Worm (Caenorhabditis elegans) whole organism, L4 larva: ENCODE results near the gene fbxb-6.

Experiments
- Y48G9A.11 ChIP-seq: fragments of 200-800 bp; sonication (Bioruptor generic); IDR thresholded peaks from 2 replicates; pipeline ENCODE4 v1.3.6; 2022; ENCODE audit warnings: missing genetic modification reagents, missing genetic modification characterization, missing compliant biosample characterization
- ztf-11 ChIP-seq: fragments of 150-350 bp; optimal IDR thresholded peaks from 2 replicates; lab custom pipeline; 2014; ENCODE audit warnings: missing biosample characterization, missing genetic modification characterization

- no peak for TF ChIP-seq ztf-11
- TF ChIP-seq Y48G9A.11 (GFP tag; lab: Robert Waterston, UW): no peak
These were observed 13.2 kb upstream of the fbxb-6 start, which contains the start of gene fbxb-35 for ce11 chrII:2051372-2051771.
